Fruit fly (Drosophila melanogaster): Measurements from ENCODE around the gene eEF1gamma.

Gene eEF1gamma

dm6 chr3R:29207012-29207656 is 12.8 kb upstream of the eEF1gamma start (continued):
- TF ChIP-seq peb (GFP tag; IDR thresholded peaks at IDR 0.05) (0 out of 2 replicates have a peak, but pooled peaks have one; percentile 44), Doc2 (GFP tag; IDR thresholded peaks at IDR 0.05) (no peak), CG2678 (tag; optimal IDR thresholded peaks at IDR 0.05) (peak; percentile 77), CG13296 (GFP tag; optimal IDR thresholded peaks at IDR 0.05) (peak; percentile 67)

DNA sequence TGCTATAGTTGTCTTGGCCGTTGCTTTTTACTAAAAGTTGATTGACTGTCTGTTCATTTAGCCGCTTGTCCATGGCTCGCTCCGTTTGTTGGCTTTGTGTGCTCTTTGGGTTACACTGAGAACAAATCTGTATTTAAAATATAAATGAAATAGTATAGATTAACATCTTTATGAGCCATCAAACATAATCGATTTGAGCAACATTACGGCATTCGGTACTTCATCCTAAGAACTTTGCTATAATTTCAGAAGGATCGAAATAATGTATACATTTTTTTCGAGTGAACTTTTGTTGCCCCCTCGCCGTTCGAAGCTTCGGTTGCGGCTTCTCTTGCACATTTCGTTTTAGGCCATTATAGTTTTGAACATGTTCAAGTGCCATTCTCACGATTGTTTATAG is 12.0 kb upstream of the eEF1gamma start:
- peak; percentile 31 for TF ChIP-seq zen (tag; optimal IDR thresholded peaks at IDR 0.05)
- peak; percentile 83 for TF ChIP-seq Blimp-1 (GFP tag; optimal IDR thresholded peaks at IDR 0.05)
- TF ChIP-seq trem (tag; optimal IDR thresholded peaks at IDR 0.05) = peak; percentile 63
- peak; percentile 59 for TF ChIP-seq CG2202 (tag; optimal IDR thresholded peaks at IDR 0.05)
- peak; percentile 52 for TF ChIP-seq nerfin-1 (tag; optimal IDR thresholded peaks at IDR 0.05)
- TF ChIP-seq bowl (GFP tag; IDR thresholded peaks at IDR 0.05) = 0 out of 2 replicates have a peak, but pooled peaks have one; percentile 28
- TF ChIP-seq CG9817 (tag; optimal IDR thresholded peaks at IDR 0.05) = peak; percentile 24
- peak; percentile 70 for TF ChIP-seq grau (tag; optimal IDR thresholded peaks at IDR 0.05)
- no peak for TF ChIP-seq cad (GFP tag; optimal IDR thresholded peaks at IDR 0.05)
- 0 out of 3 replicates have a peak, but pooled peaks have one; percentile 18 for TF ChIP-seq ase (GFP tag; IDR thresholded peaks at IDR 0.05)
- peak; percentile 67 for TF ChIP-seq CG6254 (GFP tag; optimal IDR thresholded peaks at IDR 0.05)
- TF ChIP-seq sim (GFP tag; IDR thresholded peaks at IDR 0.05) = no peak
- TF ChIP-seq CG32772 (GFP tag; IDR thresholded peaks at IDR 0.05) = peak; percentile 62; the same call in 1 of the 2 replicates
- peak; percentile 23 for TF ChIP-seq cwo (GFP tag; optimal IDR thresholded peaks at IDR 0.05)
- peak; percentile 29 for TF ChIP-seq CG13775 (GFP tag; optimal IDR thresholded peaks at IDR 0.05)
- peak; percentile 56; the same call in 1 of the 3 replicates for TF ChIP-seq CG34422 (GFP tag; IDR thresholded peaks at IDR 0.05)
- peak; percentile 65 for TF ChIP-seq lab (GFP tag; optimal IDR thresholded peaks at IDR 0.05)
- no peak for TF ChIP-seq YL-1 (GFP tag; optimal IDR thresholded peaks at IDR 0.05)
- TF ChIP-seq hkb (optimal IDR thresholded peaks at IDR 0.05) = no peak
- TF ChIP-seq hkb (GFP tag; IDR thresholded peaks at IDR 0.05) = peak; percentile 80
- TF ChIP-seq CG11456 (GFP tag; IDR thresholded peaks at IDR 0.05) = peak; percentile 60; the same call in 1 of the 3 replicates
- peak; percentile 88 for TF ChIP-seq unpg (GFP tag; optimal IDR thresholded peaks at IDR 0.05)
- TF ChIP-seq CG18599 (GFP tag; optimal IDR thresholded peaks at IDR 0.05) = peak; percentile 50
- peak; percentile 30 for TF ChIP-seq fd64A (GFP tag; optimal IDR thresholded peaks at IDR 0.05)
- TF ChIP-seq CG7928 (GFP tag; optimal IDR thresholded peaks at IDR 0.05) = no peak
- peak; percentile 23; the same call in 1 of the 3 replicates for TF ChIP-seq sr (GFP tag; IDR thresholded peaks at IDR 0.05)
- no peak for TF ChIP-seq wek (GFP tag; optimal IDR thresholded peaks at IDR 0.05)
- TF ChIP-seq ap (GFP tag; IDR thresholded peaks at IDR 0.05) = peak; percentile 53
- no peak for TF ChIP-seq CG4282 (GFP tag; optimal IDR thresholded peaks at IDR 0.05)
- TF ChIP-seq ci (GFP tag; IDR thresholded peaks at IDR 0.05) = peak; percentile 89
- TF ChIP-seq CG7357 (GFP tag; IDR thresholded peaks at IDR 0.05) = 0 out of 3 replicates have a peak, but pooled peaks have one; percentile 38
- TF ChIP-seq ash1 (GFP tag; optimal IDR thresholded peaks at IDR 0.05) = no peak
- TF ChIP-seq fu2 (GFP tag; optimal IDR thresholded peaks at IDR 0.05) = no peak
- no peak for TF ChIP-seq Poxn (GFP tag; IDR thresholded peaks at IDR 0.05)
- TF ChIP-seq NC2β (GFP tag; optimal IDR thresholded peaks at IDR 0.05) = peak; percentile 10
- no peak for TF ChIP-seq ro (GFP tag; IDR thresholded peaks at IDR 0.05)
- TF ChIP-seq crp (GFP tag; optimal IDR thresholded peaks at IDR 0.05) = no peak
- TF ChIP-seq bigmax (GFP tag; optimal IDR thresholded peaks at IDR 0.05) = no peak
- no peak for TF ChIP-seq Neu2 (GFP tag; optimal IDR thresholded peaks at IDR 0.05; ENCODE audit: borderline replicate concordance)
- peak; percentile 88 for TF ChIP-seq CG11504 (tag; optimal IDR thresholded peaks at IDR 0.05)
- TF ChIP-seq Sry-β (GFP tag; optimal IDR thresholded peaks at IDR 0.05) = no peak
- no peak for TF ChIP-seq HmgZ (tag; optimal IDR thresholded peaks at IDR 0.05)
- TF ChIP-seq MESR4 (GFP tag; optimal IDR thresholded peaks at IDR 0.05) = no peak
- peak; percentile 46 for TF ChIP-seq CG16863 (GFP tag; optimal IDR thresholded peaks at IDR 0.05)

All from whole organism, embryonic.